Fruit fly (Drosophila melanogaster) whole organism, embryonic: Measurements from ENCODE around the gene CG13667.
A peak's percentile ranks its signal among the peaks of the same experiment; 100 is the strongest.

ENCODE experiments used
- B-H1 ChIP-seq: fragments of 200-800 bp; sonication (Bioruptor generic); IDR thresholded peaks from 3 replicates; pipeline ENCODE4 v1.3.6; 2022; ENCODE audit warnings: missing biosample characterization, missing genetic modification characterization
- Bdp1 ChIP-seq: fragments of 200-800 bp; sonication (Bioruptor generic); optimal IDR thresholded peaks from 3 replicates; lab custom pipeline; 2016; ENCODE audit warnings: missing biosample characterization, missing genetic modification characterization
- CG12236 ChIP-seq: fragments of 200-800 bp; sonication (Bioruptor generic); optimal IDR thresholded peaks from 2 replicates; lab custom pipeline; 2016; ENCODE audit warnings: missing biosample characterization, missing genetic modification characterization
- CG14860 ChIP-seq: fragments of 200-800 bp; sonication (Bioruptor generic); IDR thresholded peaks from 3 replicates; pipeline ENCODE4 v1.3.6; 2022; ENCODE audit warnings: missing biosample characterization, missing genetic modification characterization; ENCODE audit not compliant: partially characterized antibody
- CG16815 ChIP-seq: fragments of 200-800 bp; sonication (Bioruptor generic); optimal IDR thresholded peaks from 3 replicates; lab custom pipeline; 2017; ENCODE audit warnings: missing biosample characterization, mild to moderate bottlenecking, missing genetic modification characterization
- CG17186 ChIP-seq: fragments of 200-800 bp; sonication (Bioruptor generic); optimal IDR thresholded peaks from 3 replicates; lab custom pipeline; 2017; ENCODE audit warnings: missing biosample characterization, missing genetic modification reagents, missing genetic modification characterization
- CG17385 ChIP-seq: fragments of 200-800 bp; sonication (Bioruptor generic); optimal IDR thresholded peaks from 3 replicates; lab custom pipeline; 2018; ENCODE audit warnings: missing biosample characterization, mild to moderate bottlenecking, missing genetic modification characterization
- CG4282 ChIP-seq: fragments of 200-800 bp; sonication (Bioruptor generic); optimal IDR thresholded peaks from 2 replicates; lab custom pipeline; 2016; ENCODE audit warnings: missing biosample characterization, missing genetic modification characterization
- CG4360 ChIP-seq: fragments of 200-800 bp; sonication (Bioruptor generic); IDR thresholded peaks from 2 replicates; pipeline ENCODE4 v1.3.6; 2022; ENCODE audit warnings: missing biosample characterization, missing genetic modification characterization
- CG4424 ChIP-seq: fragments of 200-800 bp; sonication (Bioruptor generic); optimal IDR thresholded peaks from 3 replicates; lab custom pipeline; 2016; ENCODE audit warnings: missing biosample characterization, missing genetic modification characterization
- CG4820 ChIP-seq: fragments of 200-800 bp; sonication (Bioruptor generic); optimal IDR thresholded peaks from 3 replicates; lab custom pipeline; 2016; ENCODE audit warnings: missing biosample characterization, missing genetic modification characterization
- CG5180 ChIP-seq: fragments of 200-800 bp; sonication (Bioruptor generic); optimal IDR thresholded peaks from 3 replicates; lab custom pipeline; 2017; ENCODE audit warnings: missing biosample characterization, missing genetic modification characterization, mild to moderate bottlenecking, moderate library complexity, missing genetic modification reagents
- CG7271 ChIP-seq: fragments of 200-800 bp; sonication (Bioruptor generic); optimal IDR thresholded peaks from 2 replicates; lab custom pipeline; 2018; ENCODE audit warnings: missing biosample characterization, mild to moderate bottlenecking, missing genetic modification characterization, moderate library complexity
- CG7963 ChIP-seq: fragments of 200-800 bp; sonication (Bioruptor generic); IDR thresholded peaks from 3 replicates; pipeline ENCODE4 v1.3.6; 2022; ENCODE audit warnings: missing biosample characterization, missing genetic modification characterization; ENCODE audit not compliant: partially characterized antibody
- CG8290 ChIP-seq, 3 experiments: fragments of 200-800 bp; sonication (Bioruptor generic); optimal IDR thresholded peaks; 2 replicates each; lab custom pipeline; 2016 to 2019; ENCODE audit warnings: missing biosample characterization in 3 of 3, missing genetic modification characterization in 3 of 3, mild to moderate bottlenecking in 2 of 3, moderate library complexity in 1 of 3
- CG9609 ChIP-seq: fragments of 200-800 bp; sonication (Bioruptor generic); optimal IDR thresholded peaks from 3 replicates; lab custom pipeline; 2016; ENCODE audit warnings: missing biosample characterization, missing genetic modification characterization
- CrebB ChIP-seq: fragments of 200-800 bp; sonication (Bioruptor generic); optimal IDR thresholded peaks from 3 replicates; lab custom pipeline; 2018; ENCODE audit warnings: missing biosample characterization, mild to moderate bottlenecking, missing genetic modification characterization
- D19B ChIP-seq: fragments of 200-800 bp; sonication (Bioruptor generic); optimal IDR thresholded peaks from 2 replicates; lab custom pipeline; 2017; ENCODE audit warnings: missing biosample characterization, mild to moderate bottlenecking, missing genetic modification characterization
- Dad ChIP-seq: fragments of 200-800 bp; sonication (Bioruptor generic); optimal IDR thresholded peaks from 3 replicates; lab custom pipeline; 2016; ENCODE audit warnings: missing biosample characterization, missing genetic modification characterization
- Dek ChIP-seq: fragments of 200-800 bp; sonication (Bioruptor generic); optimal IDR thresholded peaks from 3 replicates; lab custom pipeline; 2019; ENCODE audit warnings: missing biosample characterization, mild to moderate bottlenecking, missing genetic modification characterization, moderate library complexity
- Dip3 ChIP-seq: fragments of 200-800 bp; sonication (Bioruptor generic); optimal IDR thresholded peaks from 3 replicates; lab custom pipeline; 2016; ENCODE audit warnings: missing biosample characterization, missing genetic modification characterization
- H15 ChIP-seq: fragments of 200-800 bp; sonication (Bioruptor generic); IDR thresholded peaks from 3 replicates; pipeline ENCODE4 v1.3.6; 2022; ENCODE audit warnings: missing biosample characterization, missing genetic modification characterization
- HHEX ChIP-seq: fragments of 200-800 bp; sonication (Bioruptor generic); optimal IDR thresholded peaks from 3 replicates; lab custom pipeline; 2017; ENCODE audit warnings: missing biosample characterization, mild to moderate bottlenecking, missing genetic modification characterization, missing genetic modification reagents
- Hr39 ChIP-seq: fragments of >200 bp; optimal IDR thresholded peaks from 2 replicates; lab custom pipeline; 2017
- Hsf ChIP-seq: fragments of 200-800 bp; sonication (Bioruptor generic); optimal IDR thresholded peaks from 3 replicates; lab custom pipeline; 2016; ENCODE audit warnings: missing biosample characterization, missing genetic modification characterization
- NK7.1 ChIP-seq: fragments of 200-800 bp; sonication (Bioruptor generic); optimal IDR thresholded peaks from 3 replicates; lab custom pipeline; 2016; ENCODE audit warnings: missing biosample characterization, missing genetic modification characterization
- Neu2 ChIP-seq: fragments of 200-800 bp; sonication (Bioruptor generic); optimal IDR thresholded peaks from 3 replicates; lab custom pipeline; 2016; ENCODE audit warnings: missing biosample characterization, missing genetic modification characterization, borderline replicate concordance
- Poxn ChIP-seq: fragments of 200-800 bp; sonication (Bioruptor generic); IDR thresholded peaks from 2 replicates; pipeline ENCODE4 v1.3.6; 2022; ENCODE audit warnings: missing biosample characterization, missing genetic modification characterization
- Ravus ChIP-seq: fragments of 200-800 bp; sonication (Bioruptor generic); IDR thresholded peaks from 2 replicates; pipeline ENCODE4 v1.3.6; 2022; ENCODE audit warnings: missing biosample characterization, missing genetic modification characterization
- YL-1 ChIP-seq: fragments of 200-800 bp; sonication (Bioruptor generic); optimal IDR thresholded peaks from 3 replicates; lab custom pipeline; 2017; ENCODE audit warnings: missing biosample characterization, mild to moderate bottlenecking, missing genetic modification characterization
- ab ChIP-seq: fragments of 200-800 bp; sonication (Bioruptor generic); optimal IDR thresholded peaks from 2 replicates; lab custom pipeline; 2016; ENCODE audit warnings: missing biosample characterization, missing genetic modification characterization
- abd-A ChIP-seq: fragments of 200-800 bp; sonication (Bioruptor generic); optimal IDR thresholded peaks from 3 replicates; lab custom pipeline; 2019; ENCODE audit warnings: missing biosample characterization, mild to moderate bottlenecking, missing genetic modification characterization, moderate library complexity
- al ChIP-seq: fragments of 200-800 bp; sonication (Bioruptor generic); IDR thresholded peaks from 2 replicates; pipeline ENCODE4 v1.3.6; 2022; ENCODE audit warnings: missing biosample characterization, missing genetic modification characterization
- amos ChIP-seq: fragments of 200-800 bp; sonication (Bioruptor generic); IDR thresholded peaks from 2 replicates; pipeline ENCODE4 v1.3.6; 2022; ENCODE audit warnings: missing biosample characterization, missing genetic modification characterization; ENCODE audit not compliant: partially characterized antibody
- ara ChIP-seq: fragments of 200-800 bp; sonication (Bioruptor generic); IDR thresholded peaks from 2 replicates; pipeline ENCODE4 v1.3.6; 2022; ENCODE audit warnings: missing biosample characterization, missing genetic modification characterization
- ato ChIP-seq: fragments of 200-800 bp; sonication (Bioruptor generic); IDR thresholded peaks from 2 replicates; pipeline ENCODE4 v1.3.6; 2022; ENCODE audit warnings: missing biosample characterization, missing genetic modification characterization; ENCODE audit not compliant: partially characterized antibody
- danr ChIP-seq: fragments of 200-800 bp; sonication (Bioruptor generic); IDR thresholded peaks from 2 replicates; pipeline ENCODE4 v1.3.6; 2022; ENCODE audit warnings: missing biosample characterization, missing genetic modification characterization
- hb ChIP-seq: fragments of 200-800 bp; sonication (Bioruptor generic); IDR thresholded peaks from 3 replicates; pipeline ENCODE4 v1.3.6; 2022; ENCODE audit warnings: missing biosample characterization, missing genetic modification characterization; ENCODE audit not compliant: partially characterized antibody
- hth ChIP-seq: fragments of >200 bp; optimal IDR thresholded peaks from 2 replicates; lab custom pipeline; 2017; ENCODE audit warnings: inconsistent platforms
- klu ChIP-seq: fragments of 200-800 bp; sonication (Bioruptor generic); IDR thresholded peaks from 2 replicates; pipeline ENCODE4 v1.3.6; 2022; ENCODE audit warnings: missing biosample characterization, missing genetic modification characterization
- lov ChIP-seq, 2 experiments: fragments of 200-800 bp in 1 of 2; fragments of >200 bp in 1 of 2; sonication (Bioruptor generic) in 1 of 2; IDR thresholded peaks in 1 of 2; optimal IDR thresholded peaks in 1 of 2; 2 replicates in 1 of 2; 3 replicates in 1 of 2; pipeline versions ENCODE4 v1.3.6 to Lab custom; 2017 to 2022; ENCODE audit warnings: missing biosample characterization in 1 of 2, missing genetic modification characterization in 1 of 2
- oc ChIP-seq: fragments of 200-800 bp; sonication (Bioruptor generic); optimal IDR thresholded peaks from 2 replicates; lab custom pipeline; 2018; ENCODE audit warnings: missing biosample characterization, mild to moderate bottlenecking, missing genetic modification characterization, moderate library complexity
- onecut ChIP-seq: fragments of 200-800 bp; sonication (Bioruptor generic); IDR thresholded peaks from 2 replicates; pipeline ENCODE4 v1.3.6; 2022; ENCODE audit warnings: missing biosample characterization, missing genetic modification characterization
- pita ChIP-seq: fragments of 200-800 bp; sonication (Bioruptor generic); optimal IDR thresholded peaks from 2 replicates; lab custom pipeline; 2017; ENCODE audit warnings: missing biosample characterization, mild to moderate bottlenecking, missing genetic modification characterization
- shn ChIP-seq: fragments of 200-800 bp; sonication (Bioruptor generic); optimal IDR thresholded peaks from 3 replicates; lab custom pipeline; 2016; ENCODE audit warnings: missing biosample characterization, missing genetic modification characterization
- tll ChIP-seq, 2 experiments: fragments of 200-800 bp in 1 of 2; fragments of >200 bp in 1 of 2; sonication (Bioruptor generic) in 1 of 2; optimal IDR thresholded peaks; 2 replicates each; lab custom pipeline; 2017 to 2019; ENCODE audit warnings: missing biosample characterization in 2 of 2, missing genetic modification characterization in 2 of 2, mild to moderate bottlenecking in 1 of 2, moderate library complexity in 1 of 2
- trh ChIP-seq: fragments of 200-800 bp; sonication (Bioruptor generic); optimal IDR thresholded peaks from 2 replicates; lab custom pipeline; 2016; ENCODE audit warnings: missing biosample characterization, missing genetic modification characterization
- wdn ChIP-seq: fragments of 200-800 bp; sonication (Bioruptor generic); IDR thresholded peaks from 2 replicates; pipeline ENCODE4 v1.3.6; 2022; ENCODE audit warnings: missing biosample characterization, missing genetic modification characterization
- wor ChIP-seq: fragments of 200-800 bp; sonication (Bioruptor generic); IDR thresholded peaks from 2 replicates; pipeline ENCODE4 v1.3.6; 2022; ENCODE audit warnings: missing biosample characterization, missing genetic modification characterization
- zen ChIP-seq: fragments of 200-800 bp; sonication (Bioruptor generic); optimal IDR thresholded peaks from 3 replicates; lab custom pipeline; 2018; ENCODE audit warnings: missing biosample characterization, mild to moderate bottlenecking, missing genetic modification characterization, moderate library complexity
- zfh1 ChIP-seq: fragments of 200-800 bp; sonication (Bioruptor generic); IDR thresholded peaks from 3 replicates; pipeline ENCODE4 v1.3.6; 2022; ENCODE audit warnings: missing biosample characterization, missing genetic modification characterization

CG13667 gene

dm6 chr3L:8424831-8425336 lies 19.6 kb downstream of the CG13667 start, which contains the start of gene Cbl (continued):
- TF ChIP-seq B-H1 (GFP tag; lab: Robert Waterston, UW): no peak
- no peak for TF ChIP-seq pita (GFP tag; lab: Kevin White, UChicago)
- peak; percentile 61 for TF ChIP-seq CG17186 (GFP tag; lab: Kevin White, UChicago)
- TF ChIP-seq YL-1 (GFP tag; lab: Kevin White, UChicago): peak; percentile 94
- no peak for TF ChIP-seq CG7963
- no peak for TF ChIP-seq abd-A (tag; lab: Kevin White, UChicago)
- peak; percentile 23 for TF ChIP-seq zen (tag; lab: Kevin White, UChicago)
- no peak for TF ChIP-seq CG12236
- TF ChIP-seq CG7271: no peak
- TF ChIP-seq H15 (GFP tag; lab: Robert Waterston, UW): no peak
- no peak for TF ChIP-seq Dek (tag; lab: Kevin White, UChicago)
- no peak for TF ChIP-seq zfh1 (GFP tag; lab: Robert Waterston, UW)
- no peak for TF ChIP-seq Poxn (GFP tag; lab: Robert Waterston, UW)
- no peak for TF ChIP-seq CG16815 (GFP tag; lab: Kevin White, UChicago)
- TF ChIP-seq wor (GFP tag; lab: Robert Waterston, UW): no peak
- TF ChIP-seq CG8290 (GFP tag; optimal IDR thresholded peaks at IDR 0.05; lab: Kevin White, UChicago): no peak
- no peak for TF ChIP-seq CG8290 (tag; optimal IDR thresholded peaks at IDR 0.05; lab: Kevin White, UChicago)
- no peak for TF ChIP-seq ato (GFP tag; lab: Robert Waterston, UW)
- TF ChIP-seq hth: no peak
- TF ChIP-seq trh (GFP tag; lab: Kevin White, UChicago): no peak
- TF ChIP-seq Dip3 (GFP tag; lab: Kevin White, UChicago): no peak
- TF ChIP-seq tll (GFP tag; optimal IDR thresholded peaks at IDR 0.05; lab: Kevin White, UChicago): peak in 1 of 2 experiments; percentile 42
- no peak for TF ChIP-seq CG5180
- no peak for TF ChIP-seq ab (GFP tag; lab: Kevin White, UChicago)
- TF ChIP-seq onecut (GFP tag; lab: Robert Waterston, UW): peak; percentile 23; the same call in 1 of the 2 replicates
- no peak for TF ChIP-seq al (GFP tag; lab: Robert Waterston, UW)
- no peak for TF ChIP-seq D19B (GFP tag; lab: Kevin White, UChicago)
- no peak for TF ChIP-seq NK7.1 (GFP tag; lab: Kevin White, UChicago)
- TF ChIP-seq CG4424: peak; percentile 0
- peak; percentile 3 for TF ChIP-seq HHEX (GFP tag; lab: Kevin White, UChicago)
- no peak for TF ChIP-seq Dad
- TF ChIP-seq CrebB (tag; lab: Kevin White, UChicago): peak; percentile 35
- TF ChIP-seq Bdp1 (GFP tag; lab: Kevin White, UChicago): no peak
- no peak for TF ChIP-seq CG4282 (GFP tag; lab: Kevin White, UChicago)
- TF ChIP-seq Hr39 (lab: Kevin White, UChicago): no peak
- TF ChIP-seq CG17385 (GFP tag; lab: Kevin White, UChicago): peak; percentile 99
- TF ChIP-seq amos (GFP tag; lab: Robert Waterston, UW): no peak; the same call in 1 of the 2 replicates
- TF ChIP-seq CG9609: no peak
- no peak for TF ChIP-seq CG14860
- peak; percentile 100 for TF ChIP-seq CG4360 (GFP tag; lab: Robert Waterston, UW)
- TF ChIP-seq lov (optimal IDR thresholded peaks at IDR 0.05; lab: Kevin White, UChicago): no peak
- no peak for TF ChIP-seq lov (GFP tag; IDR thresholded peaks at IDR 0.05; lab: Robert Waterston, UW)
- TF ChIP-seq shn: no peak
- no peak for TF ChIP-seq klu (GFP tag; lab: Robert Waterston, UW)
- no peak for TF ChIP-seq hb (GFP tag; lab: Robert Waterston, UW)
- TF ChIP-seq oc (tag; lab: Kevin White, UChicago): no peak
- TF ChIP-seq Hsf (GFP tag; lab: Kevin White, UChicago): no peak
- TF ChIP-seq CG4820 (GFP tag; lab: Kevin White, UChicago): no peak
- TF ChIP-seq wdn (GFP tag; lab: Robert Waterston, UW): no peak
- TF ChIP-seq danr: no peak
- no peak for TF ChIP-seq Ravus (GFP tag; lab: Robert Waterston, UW)
- TF ChIP-seq ara: no peak
- no peak for TF ChIP-seq Neu2 (GFP tag; lab: Kevin White, UChicago)
